Worm (Caenorhabditis elegans): ENCODE data around the gene C37C3.10.
A peak's percentile ranks its signal among the peaks of the same experiment; 100 is the strongest.

The C37C3.10 gene

ce11 chrV:7837809-7838208, 25.1 kb downstream of the C37C3.10 start, which contains the start of gene ttr-33:
Gene ttr-33, minus strand, starts transcription at chrV:7837909.
- no peak for TF ChIP-seq dmd-4 (tag; optimal IDR thresholded peaks at IDR 0.05; ENCODE audit: borderline replicate concordance)
- no peak for TF ChIP-seq eyg-1 (tag; optimal IDR thresholded peaks at IDR 0.05)
- no peak for TF ChIP-seq ceh-14 (tag; optimal IDR thresholded peaks at IDR 0.05)
- no peak for TF ChIP-seq hlh-6 (tag; optimal IDR thresholded peaks at IDR 0.05)
- no peak for TF ChIP-seq hlh-30 (tag; optimal IDR thresholded peaks at IDR 0.05; ENCODE audit: insufficient read depth)
- no peak for TF ChIP-seq K02D7.2 (tag; optimal IDR thresholded peaks at IDR 0.05)
- TF ChIP-seq fkh-6 (tag; optimal IDR thresholded peaks at IDR 0.05): no peak
- TF ChIP-seq ceh-24 (tag; optimal IDR thresholded peaks at IDR 0.05): no peak
- no peak for TF ChIP-seq hlh-13 (GFP tag; optimal IDR thresholded peaks at IDR 0.05)
- no peak for TF ChIP-seq T23F11.4 (GFP tag; optimal IDR thresholded peaks at IDR 0.05)
- no peak for TF ChIP-seq ceh-19 (GFP tag; optimal IDR thresholded peaks at IDR 0.05)

ce11 chrV:7836911-7837310, 26.0 kb downstream of the C37C3.10 start, which contains the start of gene txt-5:
Gene txt-5, minus strand, starts transcription at chrV:7837134.
- TF ChIP-seq ceh-45 (GFP tag; IDR thresholded peaks at IDR 0.05): no peak
- TF ChIP-seq nhr-232 (tag; optimal IDR thresholded peaks at IDR 0.05): no peak
- no peak for TF ChIP-seq ceh-24 (tag; optimal IDR thresholded peaks at IDR 0.05)
- no peak for TF ChIP-seq pqm-1 (tag; optimal IDR thresholded peaks at IDR 0.05)
- TF ChIP-seq hlh-30 (tag; optimal IDR thresholded peaks at IDR 0.05; ENCODE audit: insufficient read depth): peak; percentile 39
- TF ChIP-seq elt-4 (tag; optimal IDR thresholded peaks at IDR 0.05): no peak
- TF ChIP-seq ceh-6 (GFP tag; optimal IDR thresholded peaks at IDR 0.05): no peak
- no peak for TF ChIP-seq gmeb-2 (tag; optimal IDR thresholded peaks at IDR 0.05)

ce11 chrV:7830952-7831351, 31.9 kb downstream of the C37C3.10 start:
- TF ChIP-seq dmd-4 (tag; optimal IDR thresholded peaks at IDR 0.05; ENCODE audit: borderline replicate concordance) (no peak), nhr-232 (tag; optimal IDR thresholded peaks at IDR 0.05) (no peak), zip-5 (tag; optimal IDR thresholded peaks at IDR 0.05) (no peak), hlh-6 (tag; optimal IDR thresholded peaks at IDR 0.05) (no peak), ceh-34 (tag; optimal IDR thresholded peaks at IDR 0.05) (no peak), ceh-30 (tag; optimal IDR thresholded peaks at IDR 0.05) (no peak), fkh-10 (GFP tag; optimal IDR thresholded peaks at IDR 0.05) (no peak), ztf-16 (tag; optimal IDR thresholded peaks at IDR 0.05) (no peak), tbx-2 (tag; optimal IDR thresholded peaks at IDR 0.05) (no peak), unc-3 (GFP tag; conservative IDR thresholded peaks at IDR 0.05) (no peak), unc-3 (tag; optimal IDR thresholded peaks at IDR 0.05) (no peak), ceh-19 (GFP tag; optimal IDR thresholded peaks at IDR 0.05) (no peak), pag-3 (tag; optimal IDR thresholded peaks at IDR 0.05; ENCODE audit: borderline replicate concordance) (no peak), eyg-1 (tag; optimal IDR thresholded peaks at IDR 0.05) (no peak), ceh-9 (tag; optimal IDR thresholded peaks at IDR 0.05) (no peak), C08G9.2 (tag; optimal IDR thresholded peaks at IDR 0.05) (no peak), fax-1 (tag; optimal IDR thresholded peaks at IDR 0.05) (no peak), sox-2 (GFP tag; IDR thresholded peaks at IDR 0.05) (no peak), fkh-6 (tag; optimal IDR thresholded peaks at IDR 0.05) (no peak)

ce11 chrV:7826917-7827316, 36.0 kb downstream of the C37C3.10 start, which contains the start of gene mig-6:
Gene mig-6, plus strand, starts transcription at chrV:7827217.
- TF ChIP-seq pha-2 (tag; optimal IDR thresholded peaks at IDR 0.05): no peak
- no peak for TF ChIP-seq ceh-18 (tag; optimal IDR thresholded peaks at IDR 0.05)
- no peak for TF ChIP-seq eyg-1 (tag; optimal IDR thresholded peaks at IDR 0.05)
- TF ChIP-seq nhr-232 (tag; optimal IDR thresholded peaks at IDR 0.05): no peak
- TF ChIP-seq zip-5 (tag; optimal IDR thresholded peaks at IDR 0.05): no peak
- TF ChIP-seq ets-4 (tag; optimal IDR thresholded peaks at IDR 0.05): no peak
- no peak for TF ChIP-seq ceh-22 (tag; optimal IDR thresholded peaks at IDR 0.05)
- TF ChIP-seq ceh-2 (tag; optimal IDR thresholded peaks at IDR 0.05): no peak
- no peak for TF ChIP-seq nfya-1 (tag; optimal IDR thresholded peaks at IDR 0.05)
- no peak for TF ChIP-seq hlh-6 (tag; optimal IDR thresholded peaks at IDR 0.05)
- no peak for TF ChIP-seq sox-4 (tag; optimal IDR thresholded peaks at IDR 0.05)
- no peak for TF ChIP-seq nhr-11 (tag; optimal IDR thresholded peaks at IDR 0.05)
- TF ChIP-seq ceh-48 (tag; optimal IDR thresholded peaks at IDR 0.05): no peak
- no peak for TF ChIP-seq pax-1 (tag; optimal IDR thresholded peaks at IDR 0.05)
- TF ChIP-seq hlh-15 (tag; optimal IDR thresholded peaks at IDR 0.05): no peak
- TF ChIP-seq unc-3 (GFP tag; conservative IDR thresholded peaks at IDR 0.05): no peak
- TF ChIP-seq unc-3 (tag; optimal IDR thresholded peaks at IDR 0.05): no peak
- no peak for TF ChIP-seq hlh-13 (GFP tag; optimal IDR thresholded peaks at IDR 0.05)
- no peak for TF ChIP-seq dve-1 (tag; optimal IDR thresholded peaks at IDR 0.05)
